Fruit fly (Drosophila melanogaster) whole organism, wandering third instar larva: ENCODE data around the gene CG33648.

Experiments
- CrebA ChIP-seq: fragments of 200-800 bp; sonication (Bioruptor generic); optimal IDR thresholded peaks from 2 replicates; lab custom pipeline; 2016; ENCODE audit warnings: missing biosample characterization, mild to moderate bottlenecking, missing genetic modification characterization, borderline replicate concordance
- Jra ChIP-seq: sonication (Bioruptor generic); optimal IDR thresholded peaks from 2 replicates; lab custom pipeline; 2016; ENCODE audit warnings: missing biosample characterization, missing genetic modification characterization
- OdsH ChIP-seq: fragments of 200-800 bp; sonication (Bioruptor generic); optimal IDR thresholded peaks from 2 replicates; lab custom pipeline; 2016; ENCODE audit warnings: missing biosample characterization, mild to moderate bottlenecking, missing genetic modification characterization
- br ChIP-seq: fragments of 200-800 bp; sonication (Bioruptor generic); optimal IDR thresholded peaks from 2 replicates; lab custom pipeline; 2016; ENCODE audit warnings: missing biosample characterization, missing genetic modification characterization
- pan ChIP-seq: fragments of >200 bp; optimal IDR thresholded peaks from 2 replicates; lab custom pipeline; 2017
- psq ChIP-seq: fragments of 200-800 bp; sonication (Bioruptor generic); optimal IDR thresholded peaks from 3 replicates; lab custom pipeline; 2017; ENCODE audit warnings: missing biosample characterization, mild to moderate bottlenecking, missing genetic modification characterization, moderate library complexity
- tai ChIP-seq: sonication (Bioruptor generic); optimal IDR thresholded peaks from 2 replicates; lab custom pipeline; 2016; ENCODE audit warnings: missing biosample characterization, missing genetic modification characterization
- usp ChIP-seq: fragments of >200 bp; optimal IDR thresholded peaks from 2 replicates; lab custom pipeline; 2017; ENCODE audit warnings: missing biosample characterization, missing genetic modification characterization

dm6 chr2L:14477464-14478239, 46.5 kb upstream of the CG33648 start:
- no peak for TF ChIP-seq tai
- no peak for TF ChIP-seq br (GFP tag; lab: Kevin White, UChicago)
- TF ChIP-seq OdsH (GFP tag; lab: Kevin White, UChicago), result no peak
- TF ChIP-seq pan (lab: Kevin White, UChicago), result no peak
- no peak for TF ChIP-seq psq (GFP tag; lab: Kevin White, UChicago)
- no peak for TF ChIP-seq usp (GFP tag; lab: Kevin White, UChicago)
- no peak for TF ChIP-seq CrebA
- no peak for TF ChIP-seq Jra (GFP tag; lab: Kevin White, UChicago)
